Fruit fly (Drosophila melanogaster): Measurements from ENCODE around the gene CG32756.

The CG32756 gene

DNA sequence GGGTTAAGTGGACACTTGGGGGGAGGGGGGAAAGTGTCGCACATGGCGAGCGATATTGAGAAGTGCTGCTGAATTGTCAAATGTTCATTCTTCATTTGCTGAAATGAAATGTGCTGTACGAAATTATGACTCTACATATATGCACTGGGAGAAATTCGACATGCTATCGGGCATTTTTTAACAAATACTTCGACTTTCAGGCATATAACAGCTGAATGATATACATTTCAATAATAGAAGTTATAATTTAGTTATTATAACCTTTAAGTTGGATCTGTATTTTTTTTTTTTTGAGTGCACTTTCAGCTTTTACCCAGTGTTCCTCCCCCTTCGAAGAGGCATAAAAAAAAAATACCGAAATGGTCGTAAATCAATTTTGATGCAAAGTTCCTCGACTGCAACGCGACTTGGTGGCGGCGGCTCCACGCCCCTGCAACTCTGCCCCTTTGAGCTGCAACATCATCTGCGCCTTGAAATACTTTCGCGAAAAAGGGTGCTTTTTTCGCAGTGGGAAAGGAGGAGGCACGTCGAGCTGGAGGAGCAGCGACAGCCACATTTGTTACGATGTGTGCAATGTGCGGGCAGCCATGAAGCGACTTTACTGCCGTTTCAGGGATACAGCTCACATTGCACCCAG is 28.0 kb downstream of the CG32756 start (continued):
- TF ChIP-seq CG6654 (GFP tag; optimal IDR thresholded peaks at IDR 0.05) (no peak), Vsx1 (GFP tag; optimal IDR thresholded peaks at IDR 0.05) (no peak), bowl (GFP tag; IDR thresholded peaks at IDR 0.05) (no peak), pros (GFP tag; optimal IDR thresholded peaks at IDR 0.05) (no peak), crc (GFP tag; optimal IDR thresholded peaks at IDR 0.05) (no peak), H2.0 (GFP tag; IDR thresholded peaks at IDR 0.05) (peak; percentile 41), CG2678 (tag; optimal IDR thresholded peaks at IDR 0.05) (peak; percentile 22), BtbVII (GFP tag; optimal IDR thresholded peaks at IDR 0.05) (no peak), CkIIα-i1 (GFP tag; IDR thresholded peaks at IDR 0.05) (no peak), fd64A (GFP tag; optimal IDR thresholded peaks at IDR 0.05) (no peak), CG13424 (tag; optimal IDR thresholded peaks at IDR 0.05) (no peak), Nf-YB (GFP tag; optimal IDR thresholded peaks at IDR 0.05) (no peak), CG10431 (GFP tag; optimal IDR thresholded peaks at IDR 0.05) (no peak), CG12744 (GFP tag; optimal IDR thresholded peaks at IDR 0.05) (no peak), CG7556 (GFP tag; optimal IDR thresholded peaks at IDR 0.05) (no peak), prd (optimal IDR thresholded peaks at IDR 0.05) (no peak), prd (GFP tag; IDR thresholded peaks at IDR 0.05) (peak; percentile 68; the same call in 2 of the 3 replicates), cg (GFP tag; optimal IDR thresholded peaks at IDR 0.05) (no peak), sug (tag; optimal IDR thresholded peaks at IDR 0.05) (no peak), sd (tag; optimal IDR thresholded peaks at IDR 0.05) (no peak), CG15073 (GFP tag; optimal IDR thresholded peaks at IDR 0.05) (no peak), hth (optimal IDR thresholded peaks at IDR 0.05) (no peak), usp (GFP tag; optimal IDR thresholded peaks at IDR 0.05) (no peak), CG3163 (GFP tag; optimal IDR thresholded peaks at IDR 0.05) (no peak), CG12769 (tag; optimal IDR thresholded peaks at IDR 0.05) (peak; percentile 12), nmo (GFP tag; optimal IDR thresholded peaks at IDR 0.05) (no peak), gce (GFP tag; IDR thresholded peaks at IDR 0.05) (0 out of 3 replicates have a peak, but pooled peaks have one; percentile 11), ATbp (GFP tag; optimal IDR thresholded peaks at IDR 0.05) (peak; percentile 15), Atf-2 (GFP tag; optimal IDR thresholded peaks at IDR 0.05) (no peak), CG15696 (tag; optimal IDR thresholded peaks at IDR 0.05) (no peak), CG11504 (tag; optimal IDR thresholded peaks at IDR 0.05) (peak; percentile 16), HmgZ (tag; optimal IDR thresholded peaks at IDR 0.05) (no peak), pita (GFP tag; optimal IDR thresholded peaks at IDR 0.05) (no peak), kay (GFP tag; optimal IDR thresholded peaks at IDR 0.05) (no peak), CG16815 (GFP tag; optimal IDR thresholded peaks at IDR 0.05) (no peak), CG12391 (tag; optimal IDR thresholded peaks at IDR 0.05) (peak; percentile 35), CG4820 (GFP tag; optimal IDR thresholded peaks at IDR 0.05) (peak; percentile 71), so (GFP tag; IDR thresholded peaks at IDR 0.05) (no peak), exex (tag; optimal IDR thresholded peaks at IDR 0.05) (no peak), Poxn (GFP tag; IDR thresholded peaks at IDR 0.05) (no peak), zfh2 (GFP tag; optimal IDR thresholded peaks at IDR 0.05) (no peak), MESR4 (GFP tag; optimal IDR thresholded peaks at IDR 0.05) (no peak), gsb (GFP tag; IDR thresholded peaks at IDR 0.05) (no peak), Dp (GFP tag; optimal IDR thresholded peaks at IDR 0.05) (no peak), CG13296 (GFP tag; optimal IDR thresholded peaks at IDR 0.05) (no peak), Sox100B (GFP tag; optimal IDR thresholded peaks at IDR 0.05) (no peak), otp (GFP tag; IDR thresholded peaks at IDR 0.05) (no peak), CG17568 (GFP tag; optimal IDR thresholded peaks at IDR 0.05) (no peak), unpg (GFP tag; optimal IDR thresholded peaks at IDR 0.05) (peak; percentile 39), CG10366 (GFP tag; IDR thresholded peaks at IDR 0.05) (0 out of 2 replicates have a peak, but pooled peaks have one; percentile 37), phol (tag; optimal IDR thresholded peaks at IDR 0.05) (peak; percentile 51)
